Fruit fly (Drosophila melanogaster) whole organism, embryonic: Measurements from ENCODE around the gene Ror.

Experiments used
- Ada2b ChIP-seq: fragments of 200-800 bp; sonication (Bioruptor generic); IDR thresholded peaks from 2 replicates; pipeline ENCODE4 v1.3.6; 2022; ENCODE audit warnings: missing biosample characterization, missing genetic modification characterization
- Atf3 ChIP-seq: fragments of 200-800 bp; sonication (Bioruptor generic); optimal IDR thresholded peaks from 3 replicates; lab custom pipeline; 2016; ENCODE audit warnings: missing biosample characterization, missing genetic modification characterization
- CG10209 ChIP-seq: fragments of 200-800 bp; sonication (Bioruptor generic); optimal IDR thresholded peaks from 3 replicates; lab custom pipeline; 2017; ENCODE audit warnings: missing biosample characterization, mild to moderate bottlenecking, missing genetic modification characterization, missing genetic modification reagents
- CG11695 ChIP-seq: fragments of 200-800 bp; sonication (Bioruptor generic); IDR thresholded peaks from 3 replicates; pipeline ENCODE4 v1.3.6; 2022; ENCODE audit warnings: missing biosample characterization, missing genetic modification characterization
- CG12155 ChIP-seq: fragments of 200-800 bp; sonication (Bioruptor generic); optimal IDR thresholded peaks from 3 replicates; lab custom pipeline; 2016; ENCODE audit warnings: missing biosample characterization, missing genetic modification characterization
- CG13424 ChIP-seq: fragments of 200-800 bp; sonication (Bioruptor generic); optimal IDR thresholded peaks from 2 replicates; lab custom pipeline; 2019; ENCODE audit warnings: missing biosample characterization, mild to moderate bottlenecking, missing genetic modification characterization, moderate library complexity
- CG14441 ChIP-seq: fragments of 200-800 bp; sonication (Bioruptor generic); IDR thresholded peaks from 2 replicates; pipeline ENCODE4 v1.3.6; 2022; ENCODE audit warnings: missing biosample characterization, missing genetic modification characterization
- CG14965 ChIP-seq: fragments of 200-800 bp; sonication (Bioruptor generic); optimal IDR thresholded peaks from 2 replicates; lab custom pipeline; 2016; ENCODE audit warnings: missing biosample characterization, missing genetic modification characterization, borderline replicate concordance
- CG15073 ChIP-seq: fragments of 200-800 bp; sonication (Bioruptor generic); optimal IDR thresholded peaks from 2 replicates; lab custom pipeline; 2016; ENCODE audit warnings: missing biosample characterization, missing genetic modification characterization
- CG1647 ChIP-seq: fragments of 200-800 bp; sonication (Bioruptor generic); optimal IDR thresholded peaks from 3 replicates; lab custom pipeline; 2016; ENCODE audit warnings: missing biosample characterization, missing genetic modification characterization
- CG17802 ChIP-seq: fragments of 200-800 bp; sonication (Bioruptor generic); optimal IDR thresholded peaks from 2 replicates; lab custom pipeline; 2018; ENCODE audit warnings: missing biosample characterization, mild to moderate bottlenecking, missing genetic modification characterization, moderate library complexity
- CG18476 ChIP-seq: fragments of 200-800 bp; sonication (Bioruptor generic); optimal IDR thresholded peaks from 2 replicates; lab custom pipeline; 2016; ENCODE audit warnings: missing biosample characterization, mild to moderate bottlenecking, missing genetic modification characterization
- CG2129 ChIP-seq: fragments of 200-800 bp; sonication (Bioruptor generic); IDR thresholded peaks from 2 replicates; pipeline ENCODE4 v1.3.6; 2022; ENCODE audit warnings: missing biosample characterization, missing genetic modification characterization; ENCODE audit not compliant: partially characterized antibody
- CG2889 ChIP-seq: fragments of 200-800 bp; sonication (Bioruptor generic); IDR thresholded peaks from 3 replicates; pipeline ENCODE4 v1.3.6; 2022; ENCODE audit warnings: missing biosample characterization, missing genetic modification characterization
- CG31388 ChIP-seq: fragments of 200-800 bp; sonication (Bioruptor generic); optimal IDR thresholded peaks from 2 replicates; lab custom pipeline; 2016; ENCODE audit warnings: missing biosample characterization, missing genetic modification characterization
- CG32767 ChIP-seq: fragments of 200-800 bp; sonication (Bioruptor generic); IDR thresholded peaks from 2 replicates; pipeline ENCODE4 v1.3.6; 2022; ENCODE audit warnings: missing biosample characterization, missing genetic modification characterization
- CG3726 ChIP-seq: fragments of 200-800 bp; sonication (Bioruptor generic); IDR thresholded peaks from 3 replicates; pipeline ENCODE4, ENCODE4 v1.3.6; 2022; ENCODE audit warnings: missing biosample characterization, missing genetic modification characterization
- CG4424 ChIP-seq: fragments of 200-800 bp; sonication (Bioruptor generic); optimal IDR thresholded peaks from 3 replicates; lab custom pipeline; 2016; ENCODE audit warnings: missing biosample characterization, missing genetic modification characterization
- CG4617 ChIP-seq: fragments of 200-800 bp; sonication (Bioruptor generic); optimal IDR thresholded peaks from 3 replicates; lab custom pipeline; 2016; ENCODE audit warnings: missing biosample characterization, missing genetic modification characterization, borderline replicate concordance
- CG5245 ChIP-seq: fragments of 200-800 bp; sonication (Bioruptor generic); optimal IDR thresholded peaks from 3 replicates; lab custom pipeline; 2016; ENCODE audit warnings: missing biosample characterization, missing genetic modification characterization
- CG6654 ChIP-seq: fragments of 200-800 bp; sonication (Bioruptor generic); optimal IDR thresholded peaks from 2 replicates; lab custom pipeline; 2017; ENCODE audit warnings: missing biosample characterization, mild to moderate bottlenecking, missing genetic modification characterization
- CG6791 ChIP-seq: fragments of 200-800 bp; sonication (Bioruptor generic); IDR thresholded peaks from 3 replicates; pipeline ENCODE4 v1.3.6; 2022; ENCODE audit warnings: missing biosample characterization, missing genetic modification characterization; ENCODE audit not compliant: partially characterized antibody
- CG8089 ChIP-seq: fragments of 200-800 bp; sonication (Bioruptor generic); optimal IDR thresholded peaks from 3 replicates; lab custom pipeline; 2016; ENCODE audit warnings: missing biosample characterization, missing genetic modification characterization
- CG9797 ChIP-seq: fragments of 200-800 bp; sonication (Bioruptor generic); optimal IDR thresholded peaks from 3 replicates; lab custom pipeline; 2018; ENCODE audit warnings: missing biosample characterization, mild to moderate bottlenecking, missing genetic modification characterization
- D19B ChIP-seq: fragments of 200-800 bp; sonication (Bioruptor generic); optimal IDR thresholded peaks from 2 replicates; lab custom pipeline; 2017; ENCODE audit warnings: missing biosample characterization, mild to moderate bottlenecking, missing genetic modification characterization
- ERR ChIP-seq: fragments of 200-800 bp; sonication (Bioruptor generic); optimal IDR thresholded peaks from 2 replicates; lab custom pipeline; 2016; ENCODE audit warnings: missing biosample characterization, missing genetic modification characterization
- Lhr ChIP-seq: fragments of 200-800 bp; sonication (Bioruptor generic); optimal IDR thresholded peaks from 3 replicates; lab custom pipeline; 2017; ENCODE audit warnings: mild to moderate bottlenecking, missing biosample characterization, missing genetic modification reagents, missing genetic modification characterization
- MBD-R2 ChIP-seq: fragments of 200-800 bp; sonication (Bioruptor generic); IDR thresholded peaks from 2 replicates; pipeline ENCODE4 v1.3.6; 2022; ENCODE audit warnings: missing biosample characterization, missing genetic modification characterization
- Max ChIP-seq: fragments of 200-800 bp; sonication (Bioruptor generic); optimal IDR thresholded peaks from 2 replicates; lab custom pipeline; 2016; ENCODE audit warnings: missing biosample characterization, mild to moderate bottlenecking, missing genetic modification characterization
- Med ChIP-seq: fragments of 200-800 bp; sonication (Bioruptor generic); peaks from one replicate; lab custom pipeline; 2016; ENCODE audit warnings: missing biosample characterization, missing genetic modification characterization, mild to moderate bottlenecking, inconsistent platforms, moderate library complexity
- Mrtf ChIP-seq: fragments of 200-800 bp; sonication (Bioruptor generic); IDR thresholded peaks from 3 replicates; pipeline ENCODE4 v1.3.6; 2022; ENCODE audit warnings: missing biosample characterization, missing genetic modification characterization
- Neu2 ChIP-seq: fragments of 200-800 bp; sonication (Bioruptor generic); optimal IDR thresholded peaks from 3 replicates; lab custom pipeline; 2016; ENCODE audit warnings: missing biosample characterization, missing genetic modification characterization, borderline replicate concordance
- Optix ChIP-seq: fragments of 200-800 bp; sonication (Bioruptor generic); IDR thresholded peaks from 3 replicates; pipeline ENCODE4 v1.3.6; 2022; ENCODE audit warnings: missing biosample characterization, missing genetic modification characterization
- Poxn ChIP-seq: fragments of 200-800 bp; sonication (Bioruptor generic); IDR thresholded peaks from 2 replicates; pipeline ENCODE4 v1.3.6; 2022; ENCODE audit warnings: missing biosample characterization, missing genetic modification characterization
- Ptx1 ChIP-seq: fragments of 200-800 bp; sonication (Bioruptor generic); IDR thresholded peaks from 2 replicates; pipeline ENCODE4 v1.3.6; 2022; ENCODE audit warnings: missing biosample characterization, missing genetic modification characterization
- Sox100B ChIP-seq: fragments of 200-800 bp; sonication (Bioruptor generic); optimal IDR thresholded peaks from 3 replicates; lab custom pipeline; 2018; ENCODE audit warnings: missing biosample characterization, mild to moderate bottlenecking, missing genetic modification characterization
- ab ChIP-seq: fragments of 200-800 bp; sonication (Bioruptor generic); optimal IDR thresholded peaks from 2 replicates; lab custom pipeline; 2016; ENCODE audit warnings: missing biosample characterization, missing genetic modification characterization
- ac ChIP-seq: fragments of 200-800 bp; sonication (Bioruptor generic); optimal IDR thresholded peaks from 3 replicates; lab custom pipeline; 2017; ENCODE audit warnings: missing biosample characterization, mild to moderate bottlenecking, missing genetic modification characterization
- chif ChIP-seq, 2 experiments: fragments of 200-800 bp; sonication (Bioruptor generic); optimal IDR thresholded peaks; 3 replicates each; lab custom pipeline; 2016; ENCODE audit warnings: missing biosample characterization in 2 of 2, missing genetic modification characterization in 2 of 2
- gcm ChIP-seq: fragments of 200-800 bp; sonication (Bioruptor generic); optimal IDR thresholded peaks from 2 replicates; lab custom pipeline; 2019; ENCODE audit warnings: missing biosample characterization, mild to moderate bottlenecking, missing genetic modification characterization, moderate library complexity
- gt ChIP-seq: fragments of 200-800 bp; sonication (Bioruptor generic); IDR thresholded peaks from 2 replicates; pipeline ENCODE4 v1.3.6; 2022; ENCODE audit warnings: missing biosample characterization, missing genetic modification characterization
- hth ChIP-seq: fragments of >200 bp; optimal IDR thresholded peaks from 2 replicates; lab custom pipeline; 2017; ENCODE audit warnings: inconsistent platforms
- ken ChIP-seq: fragments of 200-800 bp; sonication (Bioruptor generic); IDR thresholded peaks from 3 replicates; pipeline ENCODE4 v1.3.6; 2022; ENCODE audit warnings: missing biosample characterization, missing genetic modification characterization
- nmo ChIP-seq: fragments of 200-800 bp; sonication (Bioruptor generic); optimal IDR thresholded peaks from 2 replicates; lab custom pipeline; 2018; ENCODE audit warnings: missing biosample characterization, mild to moderate bottlenecking, missing genetic modification characterization, moderate library complexity
- nom ChIP-seq: fragments of 200-800 bp; sonication (Bioruptor generic); optimal IDR thresholded peaks from 2 replicates; lab custom pipeline; 2017; ENCODE audit warnings: missing biosample characterization, missing genetic modification characterization, mild to moderate bottlenecking, moderate library complexity, missing genetic modification reagents
- pho ChIP-seq: fragments of 200-800 bp; sonication (Bioruptor generic); optimal IDR thresholded peaks from 2 replicates; lab custom pipeline; 2016; ENCODE audit warnings: missing biosample characterization, missing genetic modification characterization
- pzg ChIP-seq: fragments of 200-800 bp; sonication (Bioruptor generic); optimal IDR thresholded peaks from 3 replicates; lab custom pipeline; 2018; ENCODE audit warnings: missing biosample characterization, mild to moderate bottlenecking, missing genetic modification characterization, moderate library complexity
- seq ChIP-seq: fragments of 200-800 bp; sonication (Bioruptor generic); IDR thresholded peaks from 2 replicates; pipeline ENCODE4 v1.3.6; 2022; ENCODE audit warnings: missing biosample characterization, missing genetic modification characterization
- sob ChIP-seq: fragments of 200-800 bp; sonication (Bioruptor generic); IDR thresholded peaks from 2 replicates; pipeline ENCODE4 v1.3.6; 2022; ENCODE audit warnings: missing biosample characterization, missing genetic modification characterization
- sqz ChIP-seq: fragments of 200-800 bp; sonication (Bioruptor generic); optimal IDR thresholded peaks from 3 replicates; lab custom pipeline; 2018; ENCODE audit warnings: missing biosample characterization, mild to moderate bottlenecking, missing genetic modification characterization
- tx ChIP-seq: fragments of 200-800 bp; sonication (Bioruptor generic); optimal IDR thresholded peaks from 2 replicates; lab custom pipeline; 2016; ENCODE audit warnings: missing biosample characterization, missing genetic modification characterization
- wdn ChIP-seq: fragments of 200-800 bp; sonication (Bioruptor generic); IDR thresholded peaks from 2 replicates; pipeline ENCODE4 v1.3.6; 2022; ENCODE audit warnings: missing biosample characterization, missing genetic modification characterization
- wek ChIP-seq: fragments of 200-800 bp; sonication (Bioruptor generic); optimal IDR thresholded peaks from 3 replicates; lab custom pipeline; 2018; ENCODE audit warnings: missing biosample characterization, mild to moderate bottlenecking, missing genetic modification characterization, moderate library complexity

Gene Ror

dm6 chr2L:10263343-10263744, 11.7 kb downstream of the Ror start, which contains the start of gene Rsf1 (continued):
- TF ChIP-seq CG15073 (GFP tag; lab: Kevin White, UChicago), result no peak
- no peak for TF ChIP-seq gt (GFP tag; lab: Robert Waterston, UW)
- TF ChIP-seq CG13424 (tag; lab: Kevin White, UChicago), result no peak
- TF ChIP-seq tx (GFP tag; lab: Kevin White, UChicago), result no peak
- TF ChIP-seq CG4424 (GFP tag; lab: Kevin White, UChicago), result no peak
- TF ChIP-seq seq (GFP tag; lab: Robert Waterston, UW), result no peak
- no peak for TF ChIP-seq CG11695 (GFP tag; lab: Robert Waterston, UW)
- no peak for TF ChIP-seq Neu2 (GFP tag; lab: Kevin White, UChicago)
- peak; percentile 1 for TF ChIP-seq nom (GFP tag; lab: Kevin White, UChicago)
- TF ChIP-seq Poxn (GFP tag; lab: Robert Waterston, UW), result no peak
- no peak for TF ChIP-seq wdn (GFP tag; lab: Robert Waterston, UW)
- TF ChIP-seq hth, result no peak
- no peak for TF ChIP-seq Atf3 (GFP tag; lab: Kevin White, UChicago)
- TF ChIP-seq CG1647 (GFP tag; lab: Kevin White, UChicago), result no peak
- no peak for TF ChIP-seq ERR (GFP tag; lab: Kevin White, UChicago)
- TF ChIP-seq Lhr (GFP tag; lab: Kevin White, UChicago), result no peak
- TF ChIP-seq ken (GFP tag; lab: Robert Waterston, UW), result no peak
- no peak for TF ChIP-seq ab
- TF ChIP-seq Mrtf, result no peak
- no peak for TF ChIP-seq sob (GFP tag; lab: Robert Waterston, UW)
- TF ChIP-seq CG10209 (GFP tag; lab: Kevin White, UChicago), result no peak
- TF ChIP-seq pzg (GFP tag; lab: Kevin White, UChicago), result peak; percentile 38
- TF ChIP-seq wek (GFP tag; lab: Kevin White, UChicago), result peak; percentile 22
- TF ChIP-seq CG18476 (GFP tag; lab: Kevin White, UChicago), result no peak
- TF ChIP-seq pho (GFP tag; lab: Kevin White, UChicago), result no peak
- no peak for TF ChIP-seq CG8089 (GFP tag; lab: Kevin White, UChicago)
- TF ChIP-seq sqz (GFP tag; lab: Kevin White, UChicago), result no peak
- TF ChIP-seq chif (GFP tag; optimal IDR thresholded peaks at IDR 0.05; lab: Kevin White, UChicago), result no peak
- no peak for TF ChIP-seq gcm
- no peak for TF ChIP-seq CG2129 (GFP tag; lab: Robert Waterston, UW)
- TF ChIP-seq MBD-R2 (GFP tag; lab: Robert Waterston, UW), result peak; percentile 77
- no peak for TF ChIP-seq CG14441
- no peak for TF ChIP-seq CG12155
- no peak for TF ChIP-seq CG9797 (GFP tag; lab: Kevin White, UChicago)
- TF ChIP-seq CG6654 (GFP tag; lab: Kevin White, UChicago), result no peak
- peak; percentile 86 for TF ChIP-seq CG32767 (GFP tag; lab: Robert Waterston, UW)
- peak; percentile 62 for TF ChIP-seq CG4617
- no peak for TF ChIP-seq Sox100B
- no peak for TF ChIP-seq CG6791 (GFP tag; lab: Robert Waterston, UW)
- TF ChIP-seq CG2889 (GFP tag; lab: Robert Waterston, UW), result no peak
- TF ChIP-seq CG3726, result no peak
- no peak for TF ChIP-seq Ada2b (GFP tag; lab: Robert Waterston, UW)
- no peak for TF ChIP-seq CG5245 (GFP tag; lab: Kevin White, UChicago)
- no peak for TF ChIP-seq Max
- no peak for TF ChIP-seq Ptx1 (GFP tag; lab: Robert Waterston, UW)
- TF ChIP-seq Med (GFP tag; lab: Kevin White, UChicago), result no peak
- no peak for TF ChIP-seq CG14965 (GFP tag; lab: Kevin White, UChicago)
- TF ChIP-seq ac (GFP tag; lab: Kevin White, UChicago), result no peak
- TF ChIP-seq CG17802, result peak; percentile 89
- no peak for TF ChIP-seq CG31388 (GFP tag; lab: Kevin White, UChicago)
- peak; percentile 21 for TF ChIP-seq nmo (GFP tag; lab: Kevin White, UChicago)
- no peak for TF ChIP-seq D19B (GFP tag; lab: Kevin White, UChicago)
- TF ChIP-seq Optix (GFP tag; lab: Robert Waterston, UW), result no peak
